Fruit fly (Drosophila melanogaster): ENCODE data around the gene ATPsynE.

The ATPsynE gene

DNA sequence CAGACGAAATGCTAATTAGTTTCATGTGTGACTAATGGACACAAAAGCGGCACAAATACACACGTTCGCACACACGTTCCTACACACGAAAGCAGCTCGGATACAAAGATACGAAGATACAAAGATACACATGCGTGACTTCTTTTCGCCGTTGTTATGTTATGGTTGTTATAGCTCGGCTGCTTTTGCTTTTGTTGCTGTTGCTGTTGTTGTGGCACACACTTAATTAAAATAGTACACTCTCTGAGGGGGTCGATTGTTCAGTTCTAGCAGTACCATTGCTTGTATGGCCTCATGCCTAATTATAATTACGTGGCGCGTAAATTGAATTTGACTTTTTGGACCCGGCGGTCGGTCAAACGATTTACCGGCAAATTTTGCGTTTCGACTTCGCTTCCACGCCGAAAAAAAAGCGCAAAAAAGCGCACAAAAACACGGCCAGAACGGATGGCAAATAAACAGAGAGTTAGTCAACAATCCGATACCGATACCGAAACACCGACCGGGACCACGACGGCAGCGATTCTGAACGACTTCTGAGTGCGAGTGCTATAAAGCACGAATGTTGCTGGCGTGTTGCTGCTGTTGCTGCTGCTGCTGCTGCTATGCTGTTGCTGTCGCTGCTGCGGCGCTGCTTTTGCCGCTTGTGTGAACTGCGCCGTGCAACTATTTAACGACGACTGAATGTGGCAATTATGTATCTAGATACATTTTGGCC is 42.9 kb downstream of the ATPsynE start (continued):
- TF ChIP-seq sc (optimal IDR thresholded peaks at IDR 0.05) = no peak
- TF ChIP-seq sc (GFP tag; optimal IDR thresholded peaks at IDR 0.05) = no peak
- TF ChIP-seq Opbp (GFP tag; IDR thresholded peaks at IDR 0.05; ENCODE audit: partially characterized antibody) = 0 out of 3 replicates have a peak, but pooled peaks have one; percentile 11
- no peak for TF ChIP-seq CG10274 (GFP tag; optimal IDR thresholded peaks at IDR 0.05)
- TF ChIP-seq CG17361 (GFP tag; IDR thresholded peaks at IDR 0.05) = no peak
- TF ChIP-seq BtbVII (GFP tag; optimal IDR thresholded peaks at IDR 0.05) = peak; percentile 17
- TF ChIP-seq disco-r (GFP tag; optimal IDR thresholded peaks at IDR 0.05) = no peak
- no peak for TF ChIP-seq Neu2 (GFP tag; optimal IDR thresholded peaks at IDR 0.05; ENCODE audit: borderline replicate concordance)
- no peak for TF ChIP-seq Xrp1 (GFP tag; IDR thresholded peaks at IDR 0.05)
- no peak for TF ChIP-seq CG10565 (GFP tag; optimal IDR thresholded peaks at IDR 0.05)
- 0 out of 2 replicates have a peak, but pooled peaks have one; percentile 10 for TF ChIP-seq CG3847 (GFP tag; IDR thresholded peaks at IDR 0.05)
- TF ChIP-seq CG2202 (tag; optimal IDR thresholded peaks at IDR 0.05) = no peak
- TF ChIP-seq CG33213 (GFP tag; optimal IDR thresholded peaks at IDR 0.05) = no peak
- peak; percentile 24 for TF ChIP-seq CG13624 (GFP tag; optimal IDR thresholded peaks at IDR 0.05)
- no peak for TF ChIP-seq gfzf (GFP tag; optimal IDR thresholded peaks at IDR 0.05)
- TF ChIP-seq gcm (GFP tag; optimal IDR thresholded peaks at IDR 0.05) = no peak
- no peak for TF ChIP-seq pan (optimal IDR thresholded peaks at IDR 0.05)
- TF ChIP-seq pan (GFP tag; optimal IDR thresholded peaks at IDR 0.05 in 1 of 2, IDR thresholded peaks at IDR 0.05 in 1 of 2) = peak in 1 of 2 experiments; percentile 6
- no peak for TF ChIP-seq az2 (GFP tag; optimal IDR thresholded peaks at IDR 0.05)
- no peak for TF ChIP-seq sqz (GFP tag; optimal IDR thresholded peaks at IDR 0.05)
- no peak for TF ChIP-seq caup (GFP tag; optimal IDR thresholded peaks at IDR 0.05; ENCODE audit: severe bottlenecking)
- TF ChIP-seq CG2889 (GFP tag; IDR thresholded peaks at IDR 0.05) = no peak
- peak; percentile 5 for TF ChIP-seq nom (GFP tag; optimal IDR thresholded peaks at IDR 0.05)
- TF ChIP-seq CG13424 (tag; optimal IDR thresholded peaks at IDR 0.05) = no peak
- peak; percentile 65; the same call in 2 of the 3 replicates for TF ChIP-seq ci (GFP tag; IDR thresholded peaks at IDR 0.05)
- TF ChIP-seq amos (GFP tag; IDR thresholded peaks at IDR 0.05; ENCODE audit: partially characterized antibody) = peak; percentile 25; the same call in 1 of the 2 replicates
- TF ChIP-seq abd-A (tag; optimal IDR thresholded peaks at IDR 0.05) = peak; percentile 1
- TF ChIP-seq Antp (GFP tag; optimal IDR thresholded peaks at IDR 0.05) = peak; percentile 14
- no peak for TF ChIP-seq kay (GFP tag; optimal IDR thresholded peaks at IDR 0.05)
- TF ChIP-seq Blimp-1 (GFP tag; optimal IDR thresholded peaks at IDR 0.05) = no peak
- TF ChIP-seq Ada2b (GFP tag; IDR thresholded peaks at IDR 0.05) = no peak
- no peak for TF ChIP-seq Sox100B (GFP tag; optimal IDR thresholded peaks at IDR 0.05)
- no peak for TF ChIP-seq CG12744 (GFP tag; optimal IDR thresholded peaks at IDR 0.05)
- TF ChIP-seq vnd (GFP tag; IDR thresholded peaks at IDR 0.05; ENCODE audit: partially characterized antibody) = no peak
- no peak for TF ChIP-seq CG3838 (GFP tag; optimal IDR thresholded peaks at IDR 0.05)
- TF ChIP-seq CG3995 (GFP tag; optimal IDR thresholded peaks at IDR 0.05) = no peak
- no peak for TF ChIP-seq fru (optimal IDR thresholded peaks at IDR 0.05)
- no peak for TF ChIP-seq ems (GFP tag; optimal IDR thresholded peaks at IDR 0.05)
- no peak for TF ChIP-seq CG8281 (tag; optimal IDR thresholded peaks at IDR 0.05)
- peak; percentile 5 for TF ChIP-seq CG12769 (tag; optimal IDR thresholded peaks at IDR 0.05)
- no peak for TF ChIP-seq CG43689 (GFP tag; IDR thresholded peaks at IDR 0.05)
- no peak for TF ChIP-seq ssp (GFP tag; IDR thresholded peaks at IDR 0.05)
- TF ChIP-seq CG13287 (GFP tag; IDR thresholded peaks at IDR 0.05; ENCODE audit: partially characterized antibody) = no peak
- TF ChIP-seq Dek (tag; optimal IDR thresholded peaks at IDR 0.05) = no peak
- TF ChIP-seq trem (tag; optimal IDR thresholded peaks at IDR 0.05) = no peak
- peak; percentile 15; the same call in 1 of the 3 replicates for TF ChIP-seq row (GFP tag; IDR thresholded peaks at IDR 0.05)
- no peak for TF ChIP-seq CG1832 (GFP tag; optimal IDR thresholded peaks at IDR 0.05)
- TF ChIP-seq H15 (GFP tag; IDR thresholded peaks at IDR 0.05) = no peak
- TF ChIP-seq Bteb2 (GFP tag; optimal IDR thresholded peaks at IDR 0.05) = no peak
- no peak for TF ChIP-seq NC2β (GFP tag; optimal IDR thresholded peaks at IDR 0.05)
